Worm (Caenorhabditis elegans) whole organism, late embryonic: ENCODE measurements around the gene C07G1.7.

ENCODE experiments used
- C08G9.2 ChIP-seq: sonication (generic microtip); optimal IDR thresholded peaks from 2 replicates; lab custom pipeline; 2016; ENCODE audit warnings: mild to moderate bottlenecking, missing genetic modification characterization, moderate library complexity, missing compliant biosample characterization
- C38D4.7 ChIP-seq: fragments of 200-800 bp; sonication (Bioruptor generic); optimal IDR thresholded peaks from 2 replicates; lab custom pipeline; 2018; ENCODE audit warnings: mild to moderate bottlenecking, missing genetic modification characterization, moderate library complexity, missing compliant biosample characterization
- T23F11.4 ChIP-seq: fragments of 200-800 bp; sonication (Bioruptor generic); optimal IDR thresholded peaks from 2 replicates; lab custom pipeline; 2018; ENCODE audit warnings: mild to moderate bottlenecking, missing genetic modification characterization, missing compliant biosample characterization
- Y22D7AL.16 ChIP-seq: sonication (generic microtip); optimal IDR thresholded peaks from 2 replicates; lab custom pipeline; 2016; ENCODE audit warnings: missing genetic modification characterization, missing compliant biosample characterization
- ahr-1 ChIP-seq: sonication (generic microtip); optimal IDR thresholded peaks from 2 replicates; lab custom pipeline; 2016; ENCODE audit warnings: missing genetic modification characterization, missing compliant biosample characterization
- ama-1 ChIP-seq: fragments of 150-350 bp; optimal IDR thresholded peaks from 2 replicates; lab custom pipeline; 2014
- ceh-14 ChIP-seq: sonication (generic microtip); optimal IDR thresholded peaks from 2 replicates; lab custom pipeline; 2016; ENCODE audit warnings: missing genotype, missing genetic modification characterization, missing compliant biosample characterization
- ceh-19 ChIP-seq: fragments of 200-800 bp; sonication (Bioruptor generic); optimal IDR thresholded peaks from 2 replicates; lab custom pipeline; 2018; ENCODE audit warnings: mild to moderate bottlenecking, missing genetic modification characterization, missing compliant biosample characterization
- ceh-22 ChIP-seq: sonication (generic microtip); optimal IDR thresholded peaks from 2 replicates; lab custom pipeline; 2017; ENCODE audit warnings: missing biosample characterization, missing genetic modification characterization
- ceh-31 ChIP-seq: sonication (generic microtip); optimal IDR thresholded peaks from 2 replicates; lab custom pipeline; 2016; ENCODE audit warnings: missing genetic modification characterization, missing compliant biosample characterization
- ceh-45 ChIP-seq: fragments of 200-800 bp; sonication (Bioruptor generic); IDR thresholded peaks from 2 replicates; pipeline ENCODE4 v1.3.6; 2022; ENCODE audit warnings: missing genetic modification reagents, missing genetic modification characterization, missing compliant biosample characterization
- ceh-6 ChIP-seq: fragments of 200-800 bp; sonication (Bioruptor generic); optimal IDR thresholded peaks from 2 replicates; lab custom pipeline; 2018; ENCODE audit warnings: mild to moderate bottlenecking, missing genetic modification characterization, missing compliant biosample characterization
- che-1 ChIP-seq: sonication (generic microtip); optimal IDR thresholded peaks from 2 replicates; lab custom pipeline; 2016; ENCODE audit warnings: mild to moderate bottlenecking, missing genetic modification characterization, missing compliant biosample characterization
- dve-1 ChIP-seq: sonication (generic microtip); optimal IDR thresholded peaks from 2 replicates; lab custom pipeline; 2017; ENCODE audit warnings: antibody characterized with exemption, mild to moderate bottlenecking, missing genetic modification characterization, missing compliant biosample characterization
- elt-2 ChIP-seq: sonication (generic microtip); optimal IDR thresholded peaks from 2 replicates; lab custom pipeline; 2016; ENCODE audit warnings: missing genetic modification reagents, missing genetic modification characterization, missing compliant biosample characterization
- elt-4 ChIP-seq: sonication (generic microtip); optimal IDR thresholded peaks from 2 replicates; lab custom pipeline; 2016; ENCODE audit warnings: missing genetic modification characterization, missing compliant biosample characterization
- eyg-1 ChIP-seq: sonication (generic microtip); optimal IDR thresholded peaks from 2 replicates; lab custom pipeline; 2016; ENCODE audit warnings: missing genotype, missing genetic modification characterization, missing compliant biosample characterization
- fax-1 ChIP-seq: sonication (generic microtip); optimal IDR thresholded peaks from 2 replicates; lab custom pipeline; 2016; ENCODE audit warnings: missing genotype, missing genetic modification characterization, missing compliant biosample characterization
- fkh-10 ChIP-seq: fragments of 150-350 bp; optimal IDR thresholded peaks from 2 replicates; lab custom pipeline; 2014; ENCODE audit warnings: missing biosample characterization, missing genetic modification reagents, missing genetic modification characterization
- fkh-6 ChIP-seq: sonication (generic microtip); optimal IDR thresholded peaks from 2 replicates; lab custom pipeline; 2016; ENCODE audit warnings: missing genetic modification characterization, missing compliant biosample characterization
- hlh-13 ChIP-seq: fragments of 200-800 bp; sonication (Bioruptor generic); optimal IDR thresholded peaks from 2 replicates; lab custom pipeline; 2018; ENCODE audit warnings: mild to moderate bottlenecking, missing genetic modification characterization, missing compliant biosample characterization
- hlh-15 ChIP-seq: sonication (generic microtip); optimal IDR thresholded peaks from 2 replicates; lab custom pipeline; 2016; ENCODE audit warnings: missing genetic modification characterization, missing compliant biosample characterization
- hlh-30 ChIP-seq: sonication (generic microtip); optimal IDR thresholded peaks from 2 replicates; lab custom pipeline; 2017; ENCODE audit warnings: antibody characterized with exemption, missing genetic modification characterization, missing compliant biosample characterization; ENCODE audit not compliant: insufficient read depth
- hlh-6 ChIP-seq: sonication (generic microtip); optimal IDR thresholded peaks from 2 replicates; lab custom pipeline; 2016; ENCODE audit warnings: missing genotype, missing genetic modification characterization, missing compliant biosample characterization
- nhr-232 ChIP-seq: sonication (generic microtip); optimal IDR thresholded peaks from 2 replicates; lab custom pipeline; 2016; ENCODE audit warnings: missing genetic modification characterization, missing compliant biosample characterization
- odd-2 ChIP-seq: sonication (generic microtip); optimal IDR thresholded peaks from 2 replicates; lab custom pipeline; 2017; ENCODE audit warnings: antibody characterized with exemption, mild to moderate bottlenecking, missing genetic modification characterization, missing compliant biosample characterization
- pag-3 ChIP-seq: sonication (generic microtip); optimal IDR thresholded peaks from 2 replicates; lab custom pipeline; 2016; ENCODE audit warnings: missing compliant biosample characterization, missing genetic modification characterization, borderline replicate concordance
- pha-4 ChIP-seq: fragments of 150-350 bp; optimal IDR thresholded peaks from 2 replicates; lab custom pipeline; 2018; ENCODE audit warnings: missing biosample characterization, missing genetic modification reagents, missing genetic modification characterization
- pqm-1 ChIP-seq: sonication (generic microtip); optimal IDR thresholded peaks from 2 replicates; lab custom pipeline; 2016; ENCODE audit warnings: missing genetic modification characterization, missing compliant biosample characterization
- ref-2 ChIP-seq: sonication (generic microtip); optimal IDR thresholded peaks from 2 replicates; lab custom pipeline; 2016; ENCODE audit warnings: missing genetic modification characterization, missing compliant biosample characterization
- syd-9 ChIP-seq: sonication (generic microtip); optimal IDR thresholded peaks from 2 replicates; lab custom pipeline; 2016; ENCODE audit warnings: mild to moderate bottlenecking, missing genetic modification characterization, moderate library complexity, missing compliant biosample characterization
- tbx-2 ChIP-seq: sonication (generic microtip); optimal IDR thresholded peaks from 2 replicates; lab custom pipeline; 2016; ENCODE audit warnings: missing genetic modification characterization, missing compliant biosample characterization

Gene C07G1.7

ce11 chrIV:8174792-8175191 is 36.9 kb downstream of the C07G1.7 start:
- no peak for TF ChIP-seq odd-2 (tag; lab: Kevin White, UChicago)
- TF ChIP-seq elt-2 = peak; percentile 48

DNA sequence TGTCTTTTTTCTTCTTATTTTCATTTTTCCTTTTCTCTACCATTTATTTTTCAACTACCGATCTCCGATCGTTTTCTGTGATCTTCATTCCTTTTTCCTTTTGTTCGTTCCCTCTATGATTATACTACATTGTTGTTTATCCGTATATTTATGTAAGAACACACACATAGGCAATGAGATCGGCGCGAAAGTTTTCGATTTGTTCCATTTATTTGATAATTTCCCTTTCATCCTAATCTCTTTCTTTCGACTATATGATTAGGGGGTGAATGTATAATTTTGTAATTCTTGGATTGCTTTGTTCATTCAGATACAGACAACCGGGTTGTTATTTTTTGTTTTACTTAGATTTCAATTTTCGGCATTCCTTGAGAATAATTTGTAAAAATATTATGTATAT is 38.0 kb downstream of the C07G1.7 start:
- no peak for TF ChIP-seq pha-4 (tag; lab: Kevin White, UChicago)
- no peak for TF ChIP-seq ama-1 (lab: Kevin White, UChicago)

DNA sequence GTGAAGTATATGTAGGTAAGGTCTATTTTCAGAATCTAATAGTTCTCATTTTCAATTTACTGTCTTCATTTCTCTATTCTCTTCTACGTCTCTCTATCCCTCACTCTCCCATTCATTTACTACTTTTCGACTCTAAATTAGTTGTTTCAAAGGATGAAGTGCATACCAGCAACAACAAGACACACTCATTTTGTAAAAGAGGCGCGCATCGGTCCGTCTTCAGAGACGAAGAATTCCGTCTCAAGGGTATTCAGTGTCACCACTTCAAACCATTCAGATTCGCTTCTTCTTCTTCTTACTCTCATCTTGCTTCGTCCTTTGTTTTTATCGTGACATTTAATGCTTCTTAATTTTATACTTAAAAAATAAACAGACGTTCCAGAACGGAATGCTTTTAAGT is 40.3 kb downstream of the C07G1.7 start:
- TF ChIP-seq ceh-31 (no peak), hlh-6 (no peak), ref-2 (tag; lab: Kevin White, UChicago) (no peak)
- TF ChIP-seq, all 69 proteins: peak for 0

ce11 chrIV:8170264-8170663 is 41.4 kb downstream of the C07G1.7 start:
- TF ChIP-seq ceh-45 (GFP tag; lab: Robert Waterston, UW) = no peak
- no peak for TF ChIP-seq fkh-6 (tag; lab: Kevin White, UChicago)
- TF ChIP-seq ceh-14 (tag; lab: Kevin White, UChicago) = no peak
- TF ChIP-seq pqm-1 (tag; lab: Kevin White, UChicago) = no peak
- no peak for TF ChIP-seq hlh-13
- TF ChIP-seq C08G9.2 (tag; lab: Kevin White, UChicago) = no peak
- TF ChIP-seq hlh-6 = no peak
- TF ChIP-seq fax-1 (tag; lab: Kevin White, UChicago) = no peak
- TF ChIP-seq dve-1 (tag; lab: Kevin White, UChicago) = peak; percentile 25
- no peak for TF ChIP-seq ahr-1 (tag; lab: Kevin White, UChicago)
- TF ChIP-seq hlh-15 = no peak
- TF ChIP-seq hlh-30 = no peak
- peak; percentile 7 for TF ChIP-seq ref-2 (tag; lab: Kevin White, UChicago)
- TF ChIP-seq tbx-2 (tag; lab: Kevin White, UChicago) = no peak

- TF ChIP-seq hlh-15 (no peak), Y22D7AL.16 (no peak), T23F11.4 (no peak), nhr-232 (tag; lab: Kevin White, UChicago) (no peak), pag-3 (no peak), ceh-19 (GFP tag; lab: Kevin White, UChicago) (no peak), elt-4 (tag; lab: Kevin White, UChicago) (no peak), ahr-1 (tag; lab: Kevin White, UChicago) (no peak), C38D4.7 (GFP tag; lab: Kevin White, UChicago) (no peak), odd-2 (tag; lab: Kevin White, UChicago) (no peak), che-1 (tag; lab: Kevin White, UChicago) (no peak), ceh-22 (tag; lab: Kevin White, UChicago) (no peak), hlh-30 (no peak), ama-1 (lab: Kevin White, UChicago) (no peak), ceh-6 (GFP tag; lab: Kevin White, UChicago) (no peak)
These were observed 42.0 kb downstream of the C07G1.7 start, which contains the start of gene C07G1.15 for ce11 chrIV:8169674-8170073. Gene C07G1.15 (plus strand): TSS chrIV:8169974.

ce11 chrIV:8168660-8169059 is 43.0 kb downstream of the C07G1.7 start, which contains the start of gene clec-52:
Gene clec-52 (minus strand): TSS chrIV:8168760.
- TF ChIP-seq syd-9 (tag; lab: Kevin White, UChicago) = no peak
- TF ChIP-seq fkh-10 (GFP tag; lab: Kevin White, UChicago) = no peak
- TF ChIP-seq eyg-1 (tag; lab: Kevin White, UChicago) = no peak
- no peak for TF ChIP-seq ceh-31
